Worm (Caenorhabditis elegans) whole organism, L4 larva: ENCODE results near the gene F53A2.11.
"Not testable (repeated sequence)": the region's sequence is repeated elsewhere in the genome, so short reads cannot be mapped to it uniquely, and the experiment has no call there.

Experiments
- D1046.2 ChIP-seq: fragments of 200-800 bp; sonication (Bioruptor generic); IDR thresholded peaks from 2 replicates; pipeline ENCODE4 v1.3.6; 2022; ENCODE audit warnings: missing genetic modification characterization, missing compliant biosample characterization
- F10B5.3 ChIP-seq: sonication (generic microtip); optimal IDR thresholded peaks from 2 replicates; lab custom pipeline; 2016; ENCODE audit warnings: mild to moderate bottlenecking, missing genetic modification characterization, missing compliant biosample characterization
- F37D6.2 ChIP-seq: sonication (generic microtip); optimal IDR thresholded peaks from 2 replicates; lab custom pipeline; 2016; ENCODE audit warnings: mild to moderate bottlenecking, missing genetic modification characterization, missing compliant biosample characterization
- T26A8.4 ChIP-seq: fragments of 200-800 bp; sonication (Bioruptor generic); IDR thresholded peaks from 2 replicates; pipeline ENCODE4 v1.3.6; 2022; ENCODE audit warnings: missing genetic modification characterization, missing compliant biosample characterization
- Y48G9A.11 ChIP-seq: fragments of 200-800 bp; sonication (Bioruptor generic); IDR thresholded peaks from 2 replicates; pipeline ENCODE4 v1.3.6; 2022; ENCODE audit warnings: missing genetic modification reagents, missing genetic modification characterization, missing compliant biosample characterization
- ZK337.2 ChIP-seq: fragments of 200-800 bp; sonication (Bioruptor generic); IDR thresholded peaks from 2 replicates; pipeline ENCODE4 v1.3.6; 2022; ENCODE audit warnings: missing genetic modification reagents, missing genetic modification characterization, missing compliant biosample characterization
- arid-1 ChIP-seq: fragments of 200-800 bp; sonication (Bioruptor generic); conservative IDR thresholded peaks from 2 replicates; pipeline ENCODE4 v1.3.6; 2022; ENCODE audit warnings: missing genetic modification reagents, missing genetic modification characterization, missing compliant biosample characterization
- ceh-20 ChIP-seq: fragments of 200-800 bp; sonication (Bioruptor generic); IDR thresholded peaks from 2 replicates; pipeline ENCODE4 v1.3.6; 2022; ENCODE audit warnings: missing genetic modification reagents, missing genetic modification characterization, missing compliant biosample characterization
- ceh-62 ChIP-seq: sonication (generic microtip); optimal IDR thresholded peaks from 2 replicates; lab custom pipeline; 2017; ENCODE audit warnings: missing biosample characterization, missing genetic modification characterization
- ctbp-1 ChIP-seq: fragments of 200-800 bp; sonication (Bioruptor generic); IDR thresholded peaks from 2 replicates; pipeline ENCODE4 v1.3.6; 2022; ENCODE audit warnings: missing genetic modification reagents, missing genetic modification characterization, missing compliant biosample characterization
- daf-16 ChIP-seq, 3 experiments: sonication (generic microtip); optimal IDR thresholded peaks; 2 replicates each; lab custom pipeline; 2016 to 2017; ENCODE audit warnings: missing genetic modification characterization in 3 of 3, missing genetic modification reagents in 3 of 3, mild to moderate bottlenecking in 2 of 3, missing compliant biosample characterization in 2 of 3, missing biosample characterization in 1 of 3, moderate library complexity in 1 of 3
- dmd-6 ChIP-seq: fragments of 200-800 bp; sonication (Bioruptor generic); IDR thresholded peaks from 2 replicates; pipeline ENCODE4 v1.3.6; 2022; ENCODE audit warnings: missing genetic modification reagents, missing genetic modification characterization, missing compliant biosample characterization
- dmd-8 ChIP-seq: fragments of 200-800 bp; sonication (Bioruptor generic); IDR thresholded peaks from 2 replicates; pipeline ENCODE4 v1.3.6; 2022; ENCODE audit warnings: missing genetic modification characterization, missing compliant biosample characterization
- dpl-1 ChIP-seq: fragments of 150-350 bp; optimal IDR thresholded peaks from 2 replicates; lab custom pipeline; 2014; ENCODE audit warnings: missing biosample characterization, missing genetic modification reagents, missing genetic modification characterization
- dve-1 ChIP-seq: sonication (generic microtip); optimal IDR thresholded peaks from 2 replicates; lab custom pipeline; 2017; ENCODE audit warnings: antibody characterized with exemption, mild to moderate bottlenecking, missing genetic modification characterization, missing compliant biosample characterization; ENCODE audit not compliant: insufficient read depth
- egl-43 ChIP-seq: fragments of 200-800 bp; sonication (Bioruptor generic); IDR thresholded peaks from 2 replicates; pipeline ENCODE4 v1.3.6; 2022; ENCODE audit warnings: missing genetic modification reagents, missing genetic modification characterization, missing compliant biosample characterization
- hlh-11 ChIP-seq: fragments of 200-800 bp; sonication (Bioruptor generic); optimal IDR thresholded peaks from 2 replicates; lab custom pipeline; 2018; ENCODE audit warnings: mild to moderate bottlenecking, missing genetic modification characterization, missing compliant biosample characterization
- hlh-30 ChIP-seq: sonication (generic microtip); optimal IDR thresholded peaks from 2 replicates; lab custom pipeline; 2017; ENCODE audit warnings: antibody characterized with exemption, mild to moderate bottlenecking, missing genetic modification characterization, missing compliant biosample characterization; ENCODE audit not compliant: insufficient read depth
- hmg-1.1 ChIP-seq: fragments of 200-800 bp; sonication (Bioruptor generic); IDR thresholded peaks from 2 replicates; pipeline ENCODE4 v1.3.6; 2022; ENCODE audit warnings: missing genetic modification reagents, missing genetic modification characterization, missing compliant biosample characterization
- lim-7 ChIP-seq: fragments of 200-800 bp; sonication (Bioruptor generic); IDR thresholded peaks from 2 replicates; pipeline ENCODE4 v1.3.6; 2022; ENCODE audit warnings: missing genetic modification characterization, missing compliant biosample characterization
- lin-1 ChIP-seq: fragments of 200-800 bp; sonication (Bioruptor generic); IDR thresholded peaks from 2 replicates; pipeline ENCODE4 v1.3.6; 2022; ENCODE audit warnings: missing genetic modification reagents, missing genetic modification characterization, missing compliant biosample characterization
- lin-29 ChIP-seq: fragments of 200-800 bp; sonication (Bioruptor generic); IDR thresholded peaks from 2 replicates; pipeline ENCODE4 v1.3.6; 2022; ENCODE audit warnings: missing genetic modification reagents, missing genetic modification characterization, missing compliant biosample characterization
- lin-38 ChIP-seq: fragments of 200-800 bp; sonication (Bioruptor generic); IDR thresholded peaks from 2 replicates; pipeline ENCODE4 v1.3.6; 2022; ENCODE audit warnings: missing genetic modification reagents, missing genetic modification characterization, missing compliant biosample characterization
- lsy-2 ChIP-seq, 2 experiments: fragments of 150-350 bp in 1 of 2; sonication (generic microtip) in 1 of 2; optimal IDR thresholded peaks; 2 replicates each; lab custom pipeline; 2014 to 2017; ENCODE audit warnings: missing biosample characterization in 2 of 2, missing genetic modification characterization in 2 of 2
- mes-2 ChIP-seq: sonication (generic microtip); optimal IDR thresholded peaks from 2 replicates; lab custom pipeline; 2016; ENCODE audit warnings: missing genotype, mild to moderate bottlenecking, missing genetic modification characterization, missing compliant biosample characterization; ENCODE audit not compliant: poor library complexity, severe bottlenecking
- nhr-102 ChIP-seq: sonication (generic microtip); optimal IDR thresholded peaks from 2 replicates; lab custom pipeline; 2016; ENCODE audit warnings: mild to moderate bottlenecking, missing genetic modification characterization, moderate library complexity, missing compliant biosample characterization
- nhr-28 ChIP-seq: fragments of 150-350 bp; optimal IDR thresholded peaks from 2 replicates; lab custom pipeline; 2014; ENCODE audit warnings: missing biosample characterization, missing genetic modification characterization
- nhr-42 ChIP-seq: fragments of 200-800 bp; sonication (Bioruptor generic); IDR thresholded peaks from 2 replicates; pipeline ENCODE4 v1.3.6; 2022; ENCODE audit warnings: missing genetic modification characterization, missing compliant biosample characterization
- pha-4 ChIP-seq, 2 experiments: fragments of 150-350 bp in 1 of 2; fragments of 200-800 bp in 1 of 2; sonication (Bioruptor generic) in 1 of 2; IDR thresholded peaks in 1 of 2; optimal IDR thresholded peaks in 1 of 2; 2 replicates each; pipeline versions ENCODE4 v1.3.6 to Lab custom; 2014 to 2022; ENCODE audit warnings: missing genetic modification characterization in 2 of 2, missing genetic modification reagents in 2 of 2, missing biosample characterization in 1 of 2, missing compliant biosample characterization in 1 of 2
- php-3 ChIP-seq: fragments of 200-800 bp; sonication (Bioruptor generic); IDR thresholded peaks from 2 replicates; pipeline ENCODE4 v1.3.6; 2022; ENCODE audit warnings: missing genetic modification reagents, missing genetic modification characterization, missing compliant biosample characterization
- rbr-2 ChIP-seq: sonication (generic microtip); optimal IDR thresholded peaks from 2 replicates; lab custom pipeline; 2016; ENCODE audit warnings: missing genotype, missing genetic modification characterization, missing compliant biosample characterization
- saeg-2 ChIP-seq: fragments of 200-800 bp; sonication (Bioruptor generic); IDR thresholded peaks from 2 replicates; pipeline ENCODE4 v1.3.6; 2022; ENCODE audit warnings: missing genetic modification reagents, missing genetic modification characterization, missing compliant biosample characterization
- set-16 ChIP-seq: fragments of 200-800 bp; sonication (Bioruptor generic); IDR thresholded peaks from 2 replicates; pipeline ENCODE4 v1.3.6; 2022; ENCODE audit warnings: missing genetic modification reagents, missing genetic modification characterization, missing compliant biosample characterization
- snpc-1.2 ChIP-seq: fragments of 200-800 bp; sonication (Bioruptor generic); IDR thresholded peaks from 2 replicates; pipeline ENCODE4 v1.3.6; 2022; ENCODE audit warnings: missing genetic modification reagents, missing genetic modification characterization, missing compliant biosample characterization
- tra-1 ChIP-seq: fragments of 200-800 bp; sonication (Bioruptor generic); IDR thresholded peaks from 2 replicates; pipeline ENCODE4 v1.3.6; 2022; ENCODE audit warnings: missing genetic modification reagents, missing genetic modification characterization, missing compliant biosample characterization
- vab-7 ChIP-seq: fragments of 200-800 bp; sonication (Bioruptor generic); IDR thresholded peaks from 2 replicates; pipeline ENCODE4 v1.3.6; 2022; ENCODE audit warnings: missing genetic modification reagents, missing genetic modification characterization, missing compliant biosample characterization
- zfp-3 ChIP-seq: fragments of 200-800 bp; sonication (Bioruptor generic); conservative IDR thresholded peaks from 2 replicates; pipeline ENCODE4 v1.3.6; 2022; ENCODE audit warnings: missing genetic modification reagents, missing genetic modification characterization, missing compliant biosample characterization
- ztf-7 ChIP-seq: fragments of 150-350 bp; optimal IDR thresholded peaks from 2 replicates; lab custom pipeline; 2014; ENCODE audit warnings: missing biosample characterization, missing genetic modification characterization

The F53A2.11 gene

ce11 chrIII:13296289-13296874, 26.1 kb downstream of the F53A2.11 start, which contains the start of gene npp-18:
npp-18 (plus strand) TSS chrIII:13296853.
- TF ChIP-seq daf-16 (GFP tag; optimal IDR thresholded peaks at IDR 0.05; lab: Kevin White, UChicago); pha-4 (tag; optimal IDR thresholded peaks at IDR 0.05; lab: Kevin White, UChicago): not testable (repeated sequence)
- TF ChIP-seq daf-16 (tag; optimal IDR thresholded peaks at IDR 0.05; lab: Kevin White, UChicago) (peak; percentile 2), vab-7 (GFP tag; lab: Robert Waterston, UW) (peak; percentile 67), lsy-2 (tag; optimal IDR thresholded peaks at IDR 0.05; lab: Kevin White, UChicago) (peak in 1 of 2 experiments; percentile 86), nhr-42 (GFP tag; lab: Robert Waterston, UW) (0 out of 2 replicates have a peak, but pooled peaks have one; percentile 62), T26A8.4 (GFP tag; lab: Robert Waterston, UW) (peak; percentile 87), ztf-7 (tag; lab: Kevin White, UChicago) (peak; percentile 0), hlh-30 (peak; percentile 4), snpc-1.2 (GFP tag; lab: Robert Waterston, UW) (0 out of 2 replicates have a peak, but pooled peaks have one; percentile 7), nhr-28 (tag; lab: Kevin White, UChicago) (peak; percentile 9), hlh-11 (tag; lab: Kevin White, UChicago) (peak; percentile 4), lim-7 (GFP tag; lab: Robert Waterston, UW) (peak; percentile 62; the same call in 1 of the 2 replicates), ceh-62 (tag; lab: Kevin White, UChicago) (peak; percentile 12), egl-43 (GFP tag; lab: Robert Waterston, UW) (peak; percentile 76; the same call in 1 of the 2 replicates), zfp-3 (GFP tag; lab: Robert Waterston, UW) (peak; percentile 70), ZK337.2 (0 out of 2 replicates have a peak, but pooled peaks have one; percentile 46), D1046.2 (GFP tag; lab: Robert Waterston, UW) (peak; percentile 77; the same call in 1 of the 2 replicates), dmd-6 (peak; percentile 54), lin-29 (GFP tag; lab: Robert Waterston, UW) (peak; percentile 58; the same call in 1 of the 2 replicates), hmg-1.1 (GFP tag; lab: Robert Waterston, UW) (peak; percentile 86), nhr-102 (peak; percentile 49), F10B5.3 (tag; lab: Kevin White, UChicago) (peak; percentile 43), rbr-2 (tag; lab: Kevin White, UChicago) (peak; percentile 61), ctbp-1 (peak; percentile 70; the same call in 1 of the 2 replicates), set-16 (GFP tag; lab: Robert Waterston, UW) (peak; percentile 55; the same call in 1 of the 2 replicates), arid-1 (GFP tag; lab: Robert Waterston, UW) (0 out of 2 replicates have a peak, but pooled peaks have one; percentile 15), lin-38 (GFP tag; lab: Robert Waterston, UW) (peak; percentile 84), php-3 (GFP tag; lab: Robert Waterston, UW) (peak; percentile 45; the same call in 1 of the 2 replicates), F37D6.2 (peak; percentile 16), pha-4 (GFP tag; IDR thresholded peaks at IDR 0.05; lab: Robert Waterston, UW) (peak; percentile 77), dpl-1 (GFP tag; lab: Kevin White, UChicago) (peak; percentile 89), Y48G9A.11 (GFP tag; lab: Robert Waterston, UW) (peak; percentile 55; the same call in 1 of the 2 replicates), lin-1 (GFP tag; lab: Robert Waterston, UW) (0 out of 2 replicates have a peak, but pooled peaks have one; percentile 54), mes-2 (tag; lab: Kevin White, UChicago) (peak; percentile 81), dmd-8 (GFP tag; lab: Robert Waterston, UW) (0 out of 2 replicates have a peak, but pooled peaks have one; percentile 44), tra-1 (GFP tag; lab: Robert Waterston, UW) (peak; percentile 71; the same call in 1 of the 2 replicates), ceh-20 (GFP tag; lab: Robert Waterston, UW) (peak; percentile 77), saeg-2 (GFP tag; lab: Robert Waterston, UW) (peak; percentile 76; the same call in 1 of the 2 replicates), dve-1 (tag; lab: Kevin White, UChicago) (peak; percentile 56)
- TF ChIP-seq, all 104 proteins: peak for 38; not testable (repeated sequence) for 66
